Worm (Caenorhabditis elegans): ENCODE data around the gene mig-6.

- TF ChIP-seq M03D4.4 (tag; optimal IDR thresholded peaks at IDR 0.05), result no peak
- TF ChIP-seq ceh-83 (GFP tag; optimal IDR thresholded peaks at IDR 0.05), result no peak
- TF ChIP-seq nhr-76 (tag; optimal IDR thresholded peaks at IDR 0.05), result no peak
- TF ChIP-seq unc-39 (tag; optimal IDR thresholded peaks at IDR 0.05), result no peak
- no peak for TF ChIP-seq blmp-1 (tag; optimal IDR thresholded peaks at IDR 0.05)
- TF ChIP-seq ham-2 (GFP tag; optimal IDR thresholded peaks at IDR 0.05), result no peak
These were observed 48.0 kb upstream of the mig-6 start for ce11 chrV:7778999-7779398.

Data from whole organism, mixed stage, embryonic.